Fruit fly (Drosophila melanogaster): ENCODE results near the gene Rab11.

Rab11 gene

dm6 chr3R:21130050-21130449 is 18.8 kb downstream of the Rab11 start, which contains the start of gene Ice2:
Gene Ice2, plus strand, starts transcription at chr3R:21130216.
- TF ChIP-seq Pif1A (GFP tag; optimal IDR thresholded peaks at IDR 0.05), result no peak
- TF ChIP-seq Pif1B (GFP tag; optimal IDR thresholded peaks at IDR 0.05), result no peak

dm6 chr3R:21133517-21133916 is 22.3 kb downstream of the Rab11 start, which contains the start of gene Trm7-34:
Gene Trm7-34, minus strand, starts transcription at chr3R:21133881.
- no peak for TF ChIP-seq CG13204 (GFP tag; optimal IDR thresholded peaks at IDR 0.05)
- TF ChIP-seq CG9948 (tag; optimal IDR thresholded peaks at IDR 0.05), result no peak
- TF ChIP-seq D1 (tag; optimal IDR thresholded peaks at IDR 0.05), result no peak

- TF ChIP-seq CG9948 (tag; optimal IDR thresholded peaks at IDR 0.05), result peak; percentile 30
- no peak for TF ChIP-seq CG10348 (GFP tag; IDR thresholded peaks at IDR 0.05)
- TF ChIP-seq CG15710 (tag; optimal IDR thresholded peaks at IDR 0.05), result peak; percentile 37
Observed at dm6 chr3R:21133951-21134350, 22.7 kb downstream of the Rab11 start, which contains the start of gene Usp8. Gene Usp8, plus strand, starts transcription at chr3R:21134262.

DNA sequence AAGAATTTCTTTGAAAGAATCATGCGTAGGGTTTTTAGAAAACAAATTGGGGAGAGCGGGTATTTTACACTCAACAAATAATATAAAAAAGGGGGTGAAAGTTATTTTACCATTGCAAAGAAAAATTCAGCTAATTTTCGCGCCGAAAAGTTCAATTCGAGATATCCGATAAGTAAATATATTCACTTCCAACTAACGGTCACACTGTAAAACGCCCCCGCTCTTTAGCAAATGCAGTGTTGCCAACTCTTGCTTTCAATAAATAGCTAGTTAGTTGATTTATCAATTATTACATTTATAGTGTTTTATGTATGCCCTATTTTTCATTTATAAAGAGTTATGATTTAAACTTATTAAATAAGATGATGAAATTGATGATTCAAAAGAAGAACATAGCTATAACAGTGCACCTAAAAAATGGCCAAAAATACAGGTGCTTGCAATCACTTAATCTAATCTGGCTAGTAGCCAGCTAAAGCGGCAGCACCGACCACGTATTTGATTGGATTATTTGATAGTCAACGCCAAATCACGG is 27.1 kb downstream of the Rab11 start, which contains the start of gene meigo:
Gene meigo (plus strand): TSS at position 51 of the 535 bp plus-strand sequence.
- TF ChIP-seq gl (tag; optimal IDR thresholded peaks at IDR 0.05) (no peak), CG34367 (tag; optimal IDR thresholded peaks at IDR 0.05) (no peak), Pif1A (GFP tag; optimal IDR thresholded peaks at IDR 0.05) (no peak), CG12605 (GFP tag; IDR thresholded peaks at IDR 0.05) (no peak), CG14655 (GFP tag; optimal IDR thresholded peaks at IDR 0.05) (no peak), Pif1B (GFP tag; optimal IDR thresholded peaks at IDR 0.05) (no peak), EcR (GFP tag; optimal IDR thresholded peaks at IDR 0.05) (no peak), Ets98B (GFP tag; IDR thresholded peaks at IDR 0.05) (no peak), CG9948 (tag; optimal IDR thresholded peaks at IDR 0.05) (peak; percentile 39), CG10348 (GFP tag; IDR thresholded peaks at IDR 0.05) (no peak), CG8159 (tag; optimal IDR thresholded peaks at IDR 0.05) (no peak), D1 (tag; optimal IDR thresholded peaks at IDR 0.05) (no peak), CG17806 (tag; optimal IDR thresholded peaks at IDR 0.05) (peak; percentile 54), rn (GFP tag; IDR thresholded peaks at IDR 0.05) (no peak), CG15710 (tag; optimal IDR thresholded peaks at IDR 0.05) (peak; percentile 63), CG4496 (GFP tag; IDR thresholded peaks at IDR 0.05) (peak; percentile 57; the same call in 1 of the 3 replicates), CG8301 (tag; optimal IDR thresholded peaks at IDR 0.05) (no peak), fd96Ca (GFP tag; IDR thresholded peaks at IDR 0.05) (no peak), CG13204 (GFP tag; optimal IDR thresholded peaks at IDR 0.05) (no peak), Snoo (tag; optimal IDR thresholded peaks at IDR 0.05) (peak; percentile 2), CG32121 (GFP tag; IDR thresholded peaks at IDR 0.05) (no peak)

DNA sequence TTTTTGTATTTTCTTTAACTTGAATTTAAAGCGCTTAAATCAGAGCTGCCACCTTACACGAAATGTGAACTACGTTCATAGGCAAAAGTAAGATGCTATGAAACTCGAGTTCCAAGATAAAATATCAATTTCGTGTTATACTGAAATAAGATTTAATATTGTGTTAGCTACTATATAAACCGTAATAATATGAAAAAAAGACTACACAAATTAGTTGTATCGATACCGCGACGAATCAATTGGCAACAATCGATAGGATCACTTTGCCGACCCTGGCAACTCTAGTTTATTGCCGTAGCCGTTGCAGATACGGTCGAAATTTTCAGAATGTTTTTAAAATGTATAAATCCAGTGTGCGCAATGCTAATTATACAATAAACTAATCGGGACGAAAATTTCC is 29.2 kb downstream of the Rab11 start, which contains the start of gene SNF4Agamma:
Gene SNF4Agamma (plus strand): TSS at position 282 of the 400 bp plus-strand sequence.
- no peak for TF ChIP-seq CG32121 (GFP tag; IDR thresholded peaks at IDR 0.05)
- peak; percentile 34; the same call in 1 of the 2 replicates for TF ChIP-seq Ets98B (GFP tag; IDR thresholded peaks at IDR 0.05)
- TF ChIP-seq fd96Ca (GFP tag; IDR thresholded peaks at IDR 0.05), result no peak
- TF ChIP-seq CG13204 (GFP tag; optimal IDR thresholded peaks at IDR 0.05), result no peak
- no peak for TF ChIP-seq EcR (GFP tag; optimal IDR thresholded peaks at IDR 0.05)
- no peak for TF ChIP-seq CG17806 (tag; optimal IDR thresholded peaks at IDR 0.05)
- TF ChIP-seq gl (tag; optimal IDR thresholded peaks at IDR 0.05), result no peak

DNA sequence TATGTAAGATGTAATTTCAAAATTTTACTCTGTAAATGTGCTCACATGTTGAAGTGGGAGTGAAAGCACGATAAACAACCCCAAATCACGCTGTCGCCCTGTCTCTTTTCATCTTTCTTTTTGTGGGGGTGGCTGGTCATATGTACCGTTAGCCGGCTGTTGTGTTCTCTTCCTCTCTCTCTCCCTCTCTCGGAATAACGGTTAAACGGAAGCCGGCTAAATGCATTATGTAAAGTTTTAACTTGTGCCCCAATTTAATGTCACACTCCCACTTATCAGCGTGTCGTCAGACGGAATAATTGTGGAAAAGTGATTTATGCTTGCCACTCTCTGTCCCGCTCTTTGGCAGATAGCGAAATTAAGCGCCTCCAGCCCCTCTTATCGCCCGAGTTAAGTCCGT is 30.1 kb downstream of the Rab11 start:
- TF ChIP-seq CG17806 (tag; optimal IDR thresholded peaks at IDR 0.05) (no peak), CG12605 (GFP tag; IDR thresholded peaks at IDR 0.05) (no peak), gl (tag; optimal IDR thresholded peaks at IDR 0.05) (no peak), Ets98B (GFP tag; IDR thresholded peaks at IDR 0.05) (no peak), CG13204 (GFP tag; optimal IDR thresholded peaks at IDR 0.05) (no peak), CG4496 (GFP tag; IDR thresholded peaks at IDR 0.05) (no peak), fd96Ca (GFP tag; IDR thresholded peaks at IDR 0.05) (no peak), CG8159 (tag; optimal IDR thresholded peaks at IDR 0.05) (no peak), CG9948 (tag; optimal IDR thresholded peaks at IDR 0.05) (no peak), Snoo (tag; optimal IDR thresholded peaks at IDR 0.05) (no peak), Pif1B (GFP tag; optimal IDR thresholded peaks at IDR 0.05) (no peak), CG8301 (tag; optimal IDR thresholded peaks at IDR 0.05) (no peak), CG34367 (tag; optimal IDR thresholded peaks at IDR 0.05) (no peak), CG32121 (GFP tag; IDR thresholded peaks at IDR 0.05) (no peak), CG14655 (GFP tag; optimal IDR thresholded peaks at IDR 0.05) (no peak), CG10348 (GFP tag; IDR thresholded peaks at IDR 0.05) (no peak), CG15710 (tag; optimal IDR thresholded peaks at IDR 0.05) (no peak), Pif1A (GFP tag; optimal IDR thresholded peaks at IDR 0.05) (no peak)

dm6 chr3R:21150090-21150489 is 38.9 kb downstream of the Rab11 start:
- 0 out of 2 replicates have a peak, but pooled peaks have one; percentile 15 for TF ChIP-seq CG32121 (GFP tag; IDR thresholded peaks at IDR 0.05)
- TF ChIP-seq Ets98B (GFP tag; IDR thresholded peaks at IDR 0.05), result 0 out of 2 replicates have a peak, but pooled peaks have one; percentile 19
- no peak for TF ChIP-seq CG34367 (tag; optimal IDR thresholded peaks at IDR 0.05)
- peak; percentile 8 for TF ChIP-seq EcR (GFP tag; optimal IDR thresholded peaks at IDR 0.05)
- TF ChIP-seq CG8301 (tag; optimal IDR thresholded peaks at IDR 0.05), result no peak

All from whole organism, pupa.